Worm (Caenorhabditis elegans): Measurements from ENCODE around the gene F32D8.8.

ce11 chrV:10861611-10862262, 40.8 kb downstream of the F32D8.8 start:
- TF ChIP-seq ref-1 (GFP tag; conservative IDR thresholded peaks at IDR 0.05) (no peak), ztf-23 (GFP tag; IDR thresholded peaks at IDR 0.05) (no peak), flt-1 (GFP tag; IDR thresholded peaks at IDR 0.05) (no peak), med-1 (GFP tag; optimal IDR thresholded peaks at IDR 0.05; ENCODE audit: insufficient read depth) (no peak), T22C8.4 (GFP tag; IDR thresholded peaks at IDR 0.05) (no peak), klf-2 (GFP tag; conservative IDR thresholded peaks at IDR 0.05) (no peak), cog-1 (tag; optimal IDR thresholded peaks at IDR 0.05) (no peak), ztf-29 (GFP tag; IDR thresholded peaks at IDR 0.05) (no peak), tab-1 (GFP tag; IDR thresholded peaks at IDR 0.05) (no peak)

Data from whole organism, midembryonic.